Fruit fly (Drosophila melanogaster) whole organism, embryonic: Measurements from ENCODE around the gene CG13012.

Experiments used
- Bgb ChIP-seq: fragments of 200-800 bp; sonication (Bioruptor generic); IDR thresholded peaks from 2 replicates; pipeline ENCODE4 v1.3.6; 2022; ENCODE audit warnings: missing biosample characterization, missing genetic modification characterization; ENCODE audit not compliant: partially characterized antibody
- CG10274 ChIP-seq: fragments of 200-800 bp; sonication (Bioruptor generic); optimal IDR thresholded peaks from 3 replicates; lab custom pipeline; 2017; ENCODE audit warnings: missing biosample characterization, mild to moderate bottlenecking, missing genetic modification characterization
- CG10431 ChIP-seq: fragments of 200-800 bp; sonication (Bioruptor generic); optimal IDR thresholded peaks from 3 replicates; lab custom pipeline; 2018; ENCODE audit warnings: missing biosample characterization, mild to moderate bottlenecking, missing genetic modification characterization
- CG11504 ChIP-seq: fragments of 200-800 bp; sonication (Bioruptor generic); optimal IDR thresholded peaks from 3 replicates; lab custom pipeline; 2019; ENCODE audit warnings: missing biosample characterization, mild to moderate bottlenecking, missing genetic modification characterization, moderate library complexity
- CG12299 ChIP-seq: fragments of 200-800 bp; sonication (Bioruptor generic); optimal IDR thresholded peaks from 2 replicates; lab custom pipeline; 2018; ENCODE audit warnings: missing biosample characterization, mild to moderate bottlenecking, missing genetic modification characterization
- CG12391 ChIP-seq: fragments of 200-800 bp; sonication (Bioruptor generic); optimal IDR thresholded peaks from 3 replicates; lab custom pipeline; 2018; ENCODE audit warnings: missing biosample characterization, mild to moderate bottlenecking, missing genetic modification characterization, moderate library complexity
- CG12659 ChIP-seq: fragments of 200-800 bp; sonication (Bioruptor generic); optimal IDR thresholded peaks from 3 replicates; lab custom pipeline; 2017; ENCODE audit warnings: mild to moderate bottlenecking, missing biosample characterization, missing genetic modification reagents, missing genetic modification characterization
- CG15479 ChIP-seq: fragments of 200-800 bp; sonication (Bioruptor generic); optimal IDR thresholded peaks from 3 replicates; lab custom pipeline; 2019; ENCODE audit warnings: missing biosample characterization, mild to moderate bottlenecking, missing genetic modification characterization, moderate library complexity
- CG17568 ChIP-seq: fragments of 200-800 bp; sonication (Bioruptor generic); optimal IDR thresholded peaks from 2 replicates; lab custom pipeline; 2018; ENCODE audit warnings: missing biosample characterization, mild to moderate bottlenecking, missing genetic modification characterization, moderate library complexity
- CG2120 ChIP-seq: fragments of 200-800 bp; sonication (Bioruptor generic); optimal IDR thresholded peaks from 3 replicates; lab custom pipeline; 2016; ENCODE audit warnings: missing biosample characterization, missing genetic modification characterization
- CG2889 ChIP-seq: fragments of 200-800 bp; sonication (Bioruptor generic); IDR thresholded peaks from 3 replicates; pipeline ENCODE4 v1.3.6; 2022; ENCODE audit warnings: missing biosample characterization, missing genetic modification characterization
- CG30020 ChIP-seq: fragments of 200-800 bp; optimal IDR thresholded peaks from 2 replicates; lab custom pipeline; 2019; ENCODE audit warnings: missing biosample characterization, mild to moderate bottlenecking, missing genetic modification characterization, moderate library complexity
- CG4707 ChIP-seq: fragments of 200-800 bp; sonication (Bioruptor generic); optimal IDR thresholded peaks from 2 replicates; lab custom pipeline; 2018; ENCODE audit warnings: missing biosample characterization, mild to moderate bottlenecking, missing genetic modification characterization, moderate library complexity
- CG6765 ChIP-seq: fragments of 200-800 bp; sonication (Bioruptor generic); optimal IDR thresholded peaks from 3 replicates; lab custom pipeline; 2017; ENCODE audit warnings: missing biosample characterization, mild to moderate bottlenecking, missing genetic modification characterization
- CG7745 ChIP-seq: fragments of 200-800 bp; sonication (Bioruptor generic); optimal IDR thresholded peaks from 2 replicates; lab custom pipeline; 2018; ENCODE audit warnings: missing biosample characterization, mild to moderate bottlenecking, missing genetic modification characterization, moderate library complexity
- CG8924 ChIP-seq: fragments of 200-800 bp; optimal IDR thresholded peaks from 3 replicates; lab custom pipeline; 2019; ENCODE audit warnings: missing biosample characterization, mild to moderate bottlenecking, missing genetic modification characterization, moderate library complexity
- CG9437 ChIP-seq: fragments of 200-800 bp; sonication (Bioruptor generic); optimal IDR thresholded peaks from 2 replicates; lab custom pipeline; 2018; ENCODE audit warnings: missing biosample characterization, mild to moderate bottlenecking, missing genetic modification characterization
- Chrac-16 ChIP-seq: fragments of 200-800 bp; sonication (Bioruptor generic); optimal IDR thresholded peaks from 3 replicates; lab custom pipeline; 2016; ENCODE audit warnings: missing biosample characterization, missing genetic modification characterization
- Dll ChIP-seq: fragments of 200-800 bp; sonication (Bioruptor generic); IDR thresholded peaks from 4 replicates; pipeline ENCODE4 v1.3.6; 2022; ENCODE audit warnings: missing biosample characterization, missing genetic modification characterization; ENCODE audit not compliant: partially characterized antibody
- Drgx ChIP-seq: fragments of 200-800 bp; sonication (Bioruptor generic); IDR thresholded peaks from 2 replicates; pipeline ENCODE4 v1.3.6; 2022; ENCODE audit warnings: missing biosample characterization, missing genetic modification characterization
- HLH54F ChIP-seq: fragments of 200-800 bp; sonication (Bioruptor generic); optimal IDR thresholded peaks from 3 replicates; lab custom pipeline; 2016; ENCODE audit warnings: missing biosample characterization, missing genetic modification characterization
- Hmx ChIP-seq: fragments of 200-800 bp; sonication (Bioruptor generic); optimal IDR thresholded peaks from 2 replicates; lab custom pipeline; 2016; ENCODE audit warnings: missing biosample characterization, missing genetic modification characterization
- Hr51 ChIP-seq, 2 experiments: fragments of 200-800 bp; sonication (Bioruptor generic); optimal IDR thresholded peaks; 2 replicates in 1 of 2; 3 replicates in 1 of 2; lab custom pipeline; 2016 to 2018; ENCODE audit warnings: missing biosample characterization in 2 of 2, missing genetic modification characterization in 2 of 2, mild to moderate bottlenecking in 1 of 2, moderate library complexity in 1 of 2
- Hr78 ChIP-seq, 2 experiments: fragments of 200-800 bp in 1 of 2; fragments of >200 bp in 1 of 2; sonication (Bioruptor generic) in 1 of 2; optimal IDR thresholded peaks; 2 replicates each; lab custom pipeline; 2017 to 2019; ENCODE audit warnings: missing biosample characterization in 2 of 2, missing genetic modification characterization in 2 of 2, mild to moderate bottlenecking in 1 of 2, moderate library complexity in 1 of 2
- Hsf ChIP-seq: fragments of 200-800 bp; sonication (Bioruptor generic); optimal IDR thresholded peaks from 3 replicates; lab custom pipeline; 2016; ENCODE audit warnings: missing biosample characterization, missing genetic modification characterization
- Mad ChIP-seq: fragments of 200-800 bp; sonication (Bioruptor generic); optimal IDR thresholded peaks from 2 replicates; lab custom pipeline; 2016; ENCODE audit warnings: missing biosample characterization, missing genetic modification characterization
- NFAT ChIP-seq: fragments of 200-800 bp; sonication (Bioruptor generic); IDR thresholded peaks from 2 replicates; pipeline ENCODE4 v1.3.6; 2022; ENCODE audit warnings: missing biosample characterization, missing genetic modification characterization
- PHDP ChIP-seq: fragments of 200-800 bp; sonication (Bioruptor generic); optimal IDR thresholded peaks from 3 replicates; lab custom pipeline; 2018; ENCODE audit warnings: missing biosample characterization, mild to moderate bottlenecking, missing genetic modification characterization, moderate library complexity
- Sox102F ChIP-seq: fragments of 200-800 bp; sonication (Bioruptor generic); optimal IDR thresholded peaks from 2 replicates; lab custom pipeline; 2018; ENCODE audit warnings: missing biosample characterization, mild to moderate bottlenecking, missing genetic modification characterization, moderate library complexity
- Xbp1 ChIP-seq: fragments of 200-800 bp; sonication (Bioruptor generic); optimal IDR thresholded peaks from 3 replicates; lab custom pipeline; 2016; ENCODE audit warnings: missing biosample characterization, mild to moderate bottlenecking, missing genetic modification characterization
- chif ChIP-seq, 2 experiments: fragments of 200-800 bp; sonication (Bioruptor generic); optimal IDR thresholded peaks; 3 replicates each; lab custom pipeline; 2016; ENCODE audit warnings: missing biosample characterization in 2 of 2, missing genetic modification characterization in 2 of 2
- chinmo ChIP-seq: fragments of 200-800 bp; sonication (Bioruptor generic); IDR thresholded peaks from 4 replicates; pipeline ENCODE4 v1.3.6; 2022; ENCODE audit warnings: missing biosample characterization, missing genetic modification characterization; ENCODE audit not compliant: partially characterized antibody
- fd102C ChIP-seq: fragments of 200-800 bp; sonication (Bioruptor generic); optimal IDR thresholded peaks from 2 replicates; lab custom pipeline; 2018; ENCODE audit warnings: missing biosample characterization, mild to moderate bottlenecking, missing genetic modification characterization, moderate library complexity
- grau ChIP-seq: fragments of 200-800 bp; optimal IDR thresholded peaks from 3 replicates; lab custom pipeline; 2019; ENCODE audit warnings: missing biosample characterization, mild to moderate bottlenecking, missing genetic modification characterization, moderate library complexity
- gt ChIP-seq: fragments of 200-800 bp; sonication (Bioruptor generic); IDR thresholded peaks from 2 replicates; pipeline ENCODE4 v1.3.6; 2022; ENCODE audit warnings: missing biosample characterization, missing genetic modification characterization
- hb ChIP-seq: fragments of 200-800 bp; sonication (Bioruptor generic); IDR thresholded peaks from 3 replicates; pipeline ENCODE4 v1.3.6; 2022; ENCODE audit warnings: missing biosample characterization, missing genetic modification characterization; ENCODE audit not compliant: partially characterized antibody
- hkb ChIP-seq, 2 experiments: fragments of 200-800 bp in 1 of 2; fragments of >200 bp in 1 of 2; sonication (Bioruptor generic) in 1 of 2; IDR thresholded peaks in 1 of 2; optimal IDR thresholded peaks in 1 of 2; 2 replicates each; pipeline versions ENCODE4 v1.3.6 to Lab custom; 2017 to 2022; ENCODE audit warnings: missing biosample characterization in 1 of 2, missing genetic modification characterization in 1 of 2
- jigr1 ChIP-seq: fragments of 200-800 bp; sonication (Bioruptor generic); IDR thresholded peaks from 3 replicates; pipeline ENCODE4 v1.3.6; 2022; ENCODE audit warnings: missing biosample characterization, missing genetic modification characterization
- kni ChIP-seq: fragments of 200-800 bp; sonication (Bioruptor generic); optimal IDR thresholded peaks from 3 replicates; lab custom pipeline; 2017; ENCODE audit warnings: mild to moderate bottlenecking, missing biosample characterization, missing genetic modification reagents, missing genetic modification characterization
- oc ChIP-seq: fragments of 200-800 bp; sonication (Bioruptor generic); optimal IDR thresholded peaks from 2 replicates; lab custom pipeline; 2018; ENCODE audit warnings: missing biosample characterization, mild to moderate bottlenecking, missing genetic modification characterization, moderate library complexity
- org-1 ChIP-seq: fragments of 200-800 bp; sonication (Bioruptor generic); optimal IDR thresholded peaks from 2 replicates; lab custom pipeline; 2017; ENCODE audit warnings: missing biosample characterization, missing genetic modification characterization
- phol ChIP-seq: fragments of 200-800 bp; sonication (Bioruptor generic); optimal IDR thresholded peaks from 3 replicates; lab custom pipeline; 2018; ENCODE audit warnings: missing biosample characterization, mild to moderate bottlenecking, missing genetic modification characterization, moderate library complexity
- row ChIP-seq: fragments of 200-800 bp; sonication (Bioruptor generic); IDR thresholded peaks from 3 replicates; pipeline ENCODE4 v1.3.6; 2022; ENCODE audit warnings: missing biosample characterization, missing genetic modification characterization
- sens ChIP-seq: fragments of 200-800 bp; sonication (Bioruptor generic); peaks from one replicate; lab custom pipeline; 2016; ENCODE audit warnings: missing biosample characterization, missing genetic modification characterization
- slp2 ChIP-seq: fragments of 200-800 bp; sonication (Bioruptor generic); optimal IDR thresholded peaks from 2 replicates; lab custom pipeline; 2016; ENCODE audit warnings: missing biosample characterization, missing genetic modification characterization
- sr ChIP-seq: fragments of 200-800 bp; sonication (Bioruptor generic); IDR thresholded peaks from 3 replicates; pipeline ENCODE4 v1.3.6; 2022; ENCODE audit warnings: missing biosample characterization, missing genetic modification characterization
- toy ChIP-seq: fragments of 200-800 bp; sonication (Bioruptor generic); IDR thresholded peaks from 2 replicates; pipeline ENCODE4 v1.3.6; 2022; ENCODE audit warnings: missing biosample characterization, missing genetic modification characterization
- trem ChIP-seq: fragments of 200-800 bp; optimal IDR thresholded peaks from 3 replicates; lab custom pipeline; 2019; ENCODE audit warnings: missing biosample characterization, mild to moderate bottlenecking, missing genetic modification characterization, moderate library complexity
- unpg ChIP-seq: fragments of 200-800 bp; sonication (Bioruptor generic); optimal IDR thresholded peaks from 3 replicates; lab custom pipeline; 2018; ENCODE audit warnings: missing biosample characterization, mild to moderate bottlenecking, missing genetic modification characterization, moderate library complexity
- zen2 ChIP-seq: fragments of 200-800 bp; sonication (Bioruptor generic); IDR thresholded peaks from 3 replicates; pipeline ENCODE4 v1.3.6; 2022; ENCODE audit warnings: missing biosample characterization, missing genetic modification characterization; ENCODE audit not compliant: partially characterized antibody

CG13012 gene

DNA sequence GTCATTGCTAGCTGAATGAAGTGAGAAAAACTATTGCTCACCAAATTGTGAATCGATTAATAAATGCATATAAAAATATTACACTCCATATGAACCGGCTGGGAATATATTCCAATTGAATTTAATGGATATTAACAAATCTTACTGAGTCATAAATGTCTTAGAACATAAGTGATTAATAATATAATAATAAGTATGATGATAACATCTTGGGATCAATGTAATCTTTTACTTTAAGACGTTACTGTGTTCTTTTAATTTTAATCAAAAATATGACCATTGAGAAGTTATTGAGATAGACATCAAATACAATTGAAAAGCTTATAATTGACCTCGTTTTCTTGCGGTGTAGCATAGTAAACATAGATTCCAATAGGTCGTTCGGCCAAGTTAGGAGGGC lies 15.8 kb upstream of the CG13012 start (continued):
- TF ChIP-seq CG9437 (GFP tag; lab: Kevin White, UChicago) (peak; percentile 15), CG30020 (tag; lab: Kevin White, UChicago) (no peak), Xbp1 (GFP tag; lab: Kevin White, UChicago) (no peak), chif (GFP tag; optimal IDR thresholded peaks at IDR 0.05; lab: Kevin White, UChicago) (no peak), CG10431 (GFP tag; lab: Kevin White, UChicago) (no peak), jigr1 (GFP tag; lab: Robert Waterston, UW) (no peak), CG17568 (no peak), Hr51 (GFP tag; optimal IDR thresholded peaks at IDR 0.05; lab: Kevin White, UChicago) (peak in 1 of 2 experiments; percentile 59), HLH54F (GFP tag; lab: Kevin White, UChicago) (no peak), CG4707 (GFP tag; lab: Kevin White, UChicago) (no peak), trem (tag; lab: Kevin White, UChicago) (no peak), CG7745 (no peak), Drgx (GFP tag; lab: Robert Waterston, UW) (no peak), hkb (optimal IDR thresholded peaks at IDR 0.05; lab: Kevin White, UChicago) (no peak), hkb (GFP tag; IDR thresholded peaks at IDR 0.05; lab: Robert Waterston, UW) (no peak), Dll (no peak), Bgb (GFP tag; lab: Robert Waterston, UW) (no peak), row (GFP tag; lab: Robert Waterston, UW) (0 out of 3 replicates have a peak, but pooled peaks have one; percentile 33), slp2 (GFP tag; lab: Kevin White, UChicago) (no peak), CG11504 (peak; percentile 34), toy (GFP tag; lab: Robert Waterston, UW) (no peak), fd102C (GFP tag; lab: Kevin White, UChicago) (no peak), org-1 (GFP tag; lab: Kevin White, UChicago) (no peak), hb (GFP tag; lab: Robert Waterston, UW) (no peak), CG15479 (GFP tag; lab: Kevin White, UChicago) (no peak), Chrac-16 (no peak), sens (no peak), sr (no peak), Sox102F (GFP tag; lab: Kevin White, UChicago) (peak; percentile 44), gt (GFP tag; lab: Robert Waterston, UW) (no peak), CG2120 (GFP tag; lab: Kevin White, UChicago) (peak; percentile 37), CG12391 (peak; percentile 48), PHDP (tag; lab: Kevin White, UChicago) (peak; percentile 12), CG12299 (tag; lab: Kevin White, UChicago) (no peak), Hr78 (GFP tag; optimal IDR thresholded peaks at IDR 0.05; lab: Kevin White, UChicago) (peak in 1 of 2 experiments; percentile 57), oc (tag; lab: Kevin White, UChicago) (no peak), zen2 (GFP tag; lab: Robert Waterston, UW) (no peak), Mad (GFP tag; lab: Kevin White, UChicago) (no peak), kni (GFP tag; lab: Kevin White, UChicago) (no peak), chinmo (GFP tag; lab: Robert Waterston, UW) (no peak), CG6765 (GFP tag; lab: Kevin White, UChicago) (no peak), phol (no peak), grau (tag; lab: Kevin White, UChicago) (peak; percentile 55), Hsf (no peak), Hmx (GFP tag; lab: Kevin White, UChicago) (no peak), NFAT (no peak), unpg (GFP tag; lab: Kevin White, UChicago) (peak; percentile 5), CG10274 (GFP tag; lab: Kevin White, UChicago) (no peak), CG12659 (GFP tag; lab: Kevin White, UChicago) (peak; percentile 10), CG8924 (tag; lab: Kevin White, UChicago) (peak; percentile 20), CG2889 (GFP tag; lab: Robert Waterston, UW) (no peak)
